Fruit fly (Drosophila melanogaster) whole organism, pupa: Measurements from ENCODE around the gene CG32700.

Source experiments
- CG10348 ChIP-seq: fragments of 200-800 bp; sonication (Bioruptor generic); IDR thresholded peaks from 2 replicates; pipeline ENCODE4 v1.3.6; 2022; ENCODE audit warnings: missing biosample characterization, missing genetic modification characterization
- CG12605 ChIP-seq: fragments of 200-800 bp; sonication (Bioruptor generic); IDR thresholded peaks from 2 replicates; pipeline ENCODE4 v1.3.6; 2022; ENCODE audit warnings: missing biosample characterization, missing genetic modification characterization
- CG13204 ChIP-seq: fragments of 200-800 bp; sonication (Bioruptor generic); optimal IDR thresholded peaks from 2 replicates; lab custom pipeline; 2018; ENCODE audit warnings: missing biosample characterization, mild to moderate bottlenecking, missing genetic modification characterization, moderate library complexity
- CG14655 ChIP-seq: fragments of 200-800 bp; sonication (Bioruptor generic); optimal IDR thresholded peaks from 3 replicates; lab custom pipeline; 2017; ENCODE audit warnings: mild to moderate bottlenecking, missing biosample characterization, missing genetic modification reagents, missing genetic modification characterization
- CG15710 ChIP-seq: fragments of 200-800 bp; sonication (Bioruptor generic); optimal IDR thresholded peaks from 2 replicates; lab custom pipeline; 2018; ENCODE audit warnings: missing biosample characterization, mild to moderate bottlenecking, missing genetic modification characterization, moderate library complexity
- CG17806 ChIP-seq: fragments of 200-800 bp; sonication (Bioruptor generic); optimal IDR thresholded peaks from 2 replicates; lab custom pipeline; 2018; ENCODE audit warnings: missing biosample characterization, mild to moderate bottlenecking, missing genetic modification characterization, moderate library complexity
- CG32121 ChIP-seq: fragments of 200-800 bp; sonication (Bioruptor generic); IDR thresholded peaks from 2 replicates; pipeline ENCODE4 v1.3.6; 2022; ENCODE audit warnings: missing biosample characterization, missing genetic modification characterization
- CG34367 ChIP-seq: fragments of 200-800 bp; sonication (Bioruptor generic); optimal IDR thresholded peaks from 2 replicates; lab custom pipeline; 2018; ENCODE audit warnings: missing biosample characterization, mild to moderate bottlenecking, missing genetic modification characterization
- CG4496 ChIP-seq: fragments of 200-800 bp; sonication (Bioruptor generic); IDR thresholded peaks from 3 replicates; pipeline ENCODE4 v1.3.6; 2022; ENCODE audit warnings: missing biosample characterization, missing genetic modification characterization
- CG8159 ChIP-seq: fragments of 200-800 bp; sonication (Bioruptor generic); optimal IDR thresholded peaks from 3 replicates; lab custom pipeline; 2018; ENCODE audit warnings: missing biosample characterization, mild to moderate bottlenecking, missing genetic modification characterization, moderate library complexity
- CG8301 ChIP-seq: fragments of 200-800 bp; sonication (Bioruptor generic); optimal IDR thresholded peaks from 2 replicates; lab custom pipeline; 2018; ENCODE audit warnings: missing biosample characterization, mild to moderate bottlenecking, missing genetic modification characterization
- CG9948 ChIP-seq: fragments of 200-800 bp; sonication (Bioruptor generic); optimal IDR thresholded peaks from 2 replicates; lab custom pipeline; 2018; ENCODE audit warnings: missing biosample characterization, mild to moderate bottlenecking, missing genetic modification characterization, moderate library complexity
- D1 ChIP-seq: fragments of 200-800 bp; sonication (Bioruptor generic); optimal IDR thresholded peaks from 2 replicates; lab custom pipeline; 2018; ENCODE audit warnings: missing biosample characterization, mild to moderate bottlenecking, missing genetic modification characterization, moderate library complexity
- EcR ChIP-seq: fragments of 200-800 bp; sonication (Bioruptor generic); optimal IDR thresholded peaks from 3 replicates; lab custom pipeline; 2019; ENCODE audit warnings: missing biosample characterization, missing genetic modification characterization, mild to moderate bottlenecking, moderate library complexity, missing genetic modification reagents
- Ets98B ChIP-seq: fragments of 200-800 bp; sonication (Bioruptor generic); IDR thresholded peaks from 2 replicates; pipeline ENCODE4 v1.3.6; 2022; ENCODE audit warnings: missing biosample characterization, missing genetic modification characterization
- Pif1A ChIP-seq: fragments of 200-800 bp; sonication (Bioruptor generic); optimal IDR thresholded peaks from 3 replicates; lab custom pipeline; 2016; ENCODE audit warnings: missing biosample characterization, missing genetic modification characterization
- Pif1B ChIP-seq: fragments of 200-800 bp; sonication (Bioruptor generic); optimal IDR thresholded peaks from 3 replicates; lab custom pipeline; 2016; ENCODE audit warnings: missing biosample characterization, missing genetic modification characterization
- Snoo ChIP-seq: fragments of 200-800 bp; sonication (Bioruptor generic); optimal IDR thresholded peaks from 3 replicates; lab custom pipeline; 2017; ENCODE audit warnings: missing biosample characterization, mild to moderate bottlenecking, missing genetic modification characterization, inconsistent platforms
- fd96Ca ChIP-seq: fragments of 200-800 bp; sonication (Bioruptor generic); IDR thresholded peaks from 3 replicates; pipeline ENCODE4 v1.3.6; 2022; ENCODE audit warnings: missing biosample characterization, missing genetic modification characterization
- gl ChIP-seq: fragments of 200-800 bp; sonication (Bioruptor generic); optimal IDR thresholded peaks from 2 replicates; lab custom pipeline; 2018; ENCODE audit warnings: missing biosample characterization, mild to moderate bottlenecking, missing genetic modification characterization
- rn ChIP-seq: fragments of 200-800 bp; sonication (Bioruptor generic); IDR thresholded peaks from 2 replicates; pipeline ENCODE4 v1.3.6; 2022; ENCODE audit warnings: missing biosample characterization, missing genetic modification characterization

CG32700 gene

DNA sequence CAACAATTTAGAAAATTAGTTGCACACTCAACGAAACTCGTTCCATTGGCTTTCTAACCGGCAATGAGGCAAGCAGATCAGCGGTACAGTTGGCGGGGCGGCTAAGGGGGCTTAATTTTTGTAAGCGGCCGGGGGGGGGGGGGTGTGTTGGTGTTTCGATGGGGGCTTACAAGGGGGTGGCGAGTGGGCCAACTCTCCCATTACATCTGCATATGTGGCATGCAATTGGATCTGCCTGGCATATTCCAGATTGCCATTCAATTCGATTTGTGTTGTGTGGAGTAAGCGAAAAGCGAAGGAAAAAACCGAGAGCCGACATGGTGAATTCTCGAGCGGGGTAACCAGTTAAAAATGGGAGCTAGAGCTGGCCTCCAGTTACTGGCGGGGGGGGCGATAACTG is 52.5 kb downstream of the CG32700 start:
- TF ChIP-seq CG8301 (tag; lab: Kevin White, UChicago) = no peak

DNA sequence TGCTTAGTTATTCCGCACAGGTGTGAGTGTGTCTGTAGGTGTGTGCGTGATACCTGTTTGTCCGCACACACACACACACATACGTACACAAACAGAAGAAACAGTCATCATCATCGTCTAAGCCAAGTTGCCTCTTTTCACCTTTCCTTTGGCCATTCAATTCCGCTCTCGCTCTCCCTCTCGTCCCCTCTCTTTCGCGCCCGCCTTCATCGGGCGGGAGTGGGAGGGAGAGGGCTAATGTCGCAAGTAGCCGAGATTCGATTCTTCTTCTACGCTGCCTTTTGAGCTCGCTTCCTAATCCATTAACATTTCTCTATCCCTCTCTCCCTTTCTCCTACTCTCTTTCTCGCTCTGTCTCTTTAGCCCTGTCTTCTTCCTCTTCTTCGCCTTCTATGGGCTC is 53.5 kb downstream of the CG32700 start:
- TF ChIP-seq CG8159 (no peak), CG9948 (no peak), CG12605 (GFP tag; lab: Robert Waterston, UW) (no peak), Pif1A (no peak), CG10348 (GFP tag; lab: Robert Waterston, UW) (no peak), CG4496 (GFP tag; lab: Robert Waterston, UW) (no peak), fd96Ca (GFP tag; lab: Robert Waterston, UW) (no peak), CG8301 (tag; lab: Kevin White, UChicago) (no peak), Pif1B (GFP tag; lab: Kevin White, UChicago) (no peak), D1 (tag; lab: Kevin White, UChicago) (no peak), gl (no peak)
- TF ChIP-seq, all 21 proteins: peak for 0

DNA sequence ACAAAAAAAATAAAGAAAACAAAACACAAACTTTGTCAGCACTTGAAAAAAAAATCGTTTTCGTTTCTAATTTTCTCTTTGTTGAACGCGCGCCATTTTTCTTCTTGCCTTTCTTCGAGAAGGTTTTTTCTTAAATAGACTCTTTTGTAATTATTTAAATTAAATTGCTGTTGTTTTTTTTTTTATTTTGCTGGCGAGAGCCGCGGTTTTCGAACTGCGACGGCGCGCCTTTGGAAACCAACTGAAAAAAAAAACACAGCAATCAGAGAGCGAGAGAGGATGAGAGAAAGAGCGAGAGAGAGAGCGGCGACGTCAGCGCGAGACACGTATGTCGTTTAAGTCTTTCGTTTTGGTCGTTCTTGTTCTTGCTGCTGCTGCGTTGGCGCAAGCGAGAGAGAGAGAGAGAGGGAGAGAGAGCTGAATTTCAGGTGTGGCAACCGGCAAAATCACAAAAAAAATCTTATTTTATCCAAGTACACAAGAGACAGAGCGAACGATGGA is 54.6 kb downstream of the CG32700 start:
- TF ChIP-seq CG14655 (GFP tag; lab: Kevin White, UChicago) = peak; percentile 37
- TF ChIP-seq CG10348 (GFP tag; lab: Robert Waterston, UW) = no peak
- TF ChIP-seq CG8159 = peak; percentile 63
- TF ChIP-seq CG15710 (tag; lab: Kevin White, UChicago) = peak; percentile 62
- peak; percentile 10; the same call in 1 of the 2 replicates for TF ChIP-seq CG32121 (GFP tag; lab: Robert Waterston, UW)
- no peak for TF ChIP-seq fd96Ca (GFP tag; lab: Robert Waterston, UW)
- peak; percentile 23; the same call in 1 of the 3 replicates for TF ChIP-seq CG4496 (GFP tag; lab: Robert Waterston, UW)
- peak; percentile 64 for TF ChIP-seq Pif1B (GFP tag; lab: Kevin White, UChicago)
- peak; percentile 58 for TF ChIP-seq gl
- TF ChIP-seq Pif1A = peak; percentile 60
- peak; percentile 56 for TF ChIP-seq CG13204 (GFP tag; lab: Kevin White, UChicago)
- TF ChIP-seq Snoo = peak; percentile 56
- TF ChIP-seq Ets98B (GFP tag; lab: Robert Waterston, UW) = 0 out of 2 replicates have a peak, but pooled peaks have one; percentile 19
- TF ChIP-seq CG34367 (tag; lab: Kevin White, UChicago) = peak; percentile 62
- TF ChIP-seq CG12605 (GFP tag; lab: Robert Waterston, UW) = peak; percentile 47
- peak; percentile 54 for TF ChIP-seq CG9948
- TF ChIP-seq CG8301 (tag; lab: Kevin White, UChicago) = no peak
- TF ChIP-seq D1 (tag; lab: Kevin White, UChicago) = peak; percentile 60
- TF ChIP-seq EcR = peak; percentile 31
- TF ChIP-seq CG17806 = peak; percentile 49
- no peak for TF ChIP-seq rn

DNA sequence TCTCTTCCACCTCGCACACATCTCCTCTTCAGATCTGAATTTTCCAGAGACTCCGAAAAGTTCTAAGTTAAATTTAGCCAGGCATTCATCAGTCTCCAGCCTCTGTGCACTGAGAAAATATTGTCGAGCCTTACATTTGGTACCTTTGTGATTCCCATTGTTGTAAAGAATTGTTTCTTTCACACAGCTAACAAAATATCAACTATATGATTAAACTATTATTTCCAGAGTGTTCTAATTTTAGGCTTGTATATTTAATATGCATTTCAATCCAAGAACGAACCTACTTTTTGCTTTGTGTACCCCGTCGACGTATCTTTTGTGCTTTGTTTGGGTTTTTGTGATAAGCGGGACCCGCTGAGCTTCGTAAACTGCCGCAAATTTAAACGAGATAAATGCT is 56.5 kb downstream of the CG32700 start:
- TF ChIP-seq rn (no peak), CG4496 (GFP tag; lab: Robert Waterston, UW) (no peak), CG14655 (GFP tag; lab: Kevin White, UChicago) (peak; percentile 4)

DNA sequence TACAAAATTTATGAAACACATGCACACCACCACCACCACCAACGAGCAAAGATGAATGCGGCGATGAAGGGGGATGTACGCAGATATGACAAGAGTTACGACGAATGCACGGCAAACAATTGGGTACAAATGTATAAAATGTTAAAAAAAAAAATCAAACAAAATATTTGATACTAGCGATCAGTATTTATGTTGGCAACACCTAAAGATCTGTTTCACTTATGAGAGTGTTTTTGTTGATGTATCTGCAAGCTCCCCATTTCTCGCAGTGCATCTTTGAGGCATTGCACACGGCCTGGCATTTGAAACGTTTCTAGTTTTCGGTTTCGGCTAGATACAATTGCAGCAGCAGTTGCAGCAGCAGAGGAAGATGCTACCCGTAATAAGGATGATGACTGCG is 63.8 kb downstream of the CG32700 start:
- peak; percentile 43 for TF ChIP-seq Snoo
- TF ChIP-seq Ets98B (GFP tag; lab: Robert Waterston, UW) = peak; percentile 77
- TF ChIP-seq fd96Ca (GFP tag; lab: Robert Waterston, UW) = peak; percentile 86
- TF ChIP-seq CG17806 = peak; percentile 56
- peak; percentile 53 for TF ChIP-seq rn
- no peak for TF ChIP-seq D1 (tag; lab: Kevin White, UChicago)
- TF ChIP-seq EcR = no peak
- peak; percentile 66 for TF ChIP-seq Pif1A
- no peak for TF ChIP-seq CG13204 (GFP tag; lab: Kevin White, UChicago)
- peak; percentile 76 for TF ChIP-seq CG14655 (GFP tag; lab: Kevin White, UChicago)
- TF ChIP-seq CG12605 (GFP tag; lab: Robert Waterston, UW) = peak; percentile 68
- TF ChIP-seq Pif1B (GFP tag; lab: Kevin White, UChicago) = peak; percentile 22
- peak; percentile 17 for TF ChIP-seq CG15710 (tag; lab: Kevin White, UChicago)
- TF ChIP-seq CG34367 (tag; lab: Kevin White, UChicago) = peak; percentile 34
- peak; percentile 86 for TF ChIP-seq CG4496 (GFP tag; lab: Robert Waterston, UW)
- no peak for TF ChIP-seq gl
- peak; percentile 36 for TF ChIP-seq CG8159
- no peak for TF ChIP-seq CG10348 (GFP tag; lab: Robert Waterston, UW)
- TF ChIP-seq CG9948 = peak; percentile 46
- TF ChIP-seq CG8301 (tag; lab: Kevin White, UChicago) = peak; percentile 69
- TF ChIP-seq CG32121 (GFP tag; lab: Robert Waterston, UW) = peak; percentile 71

DNA sequence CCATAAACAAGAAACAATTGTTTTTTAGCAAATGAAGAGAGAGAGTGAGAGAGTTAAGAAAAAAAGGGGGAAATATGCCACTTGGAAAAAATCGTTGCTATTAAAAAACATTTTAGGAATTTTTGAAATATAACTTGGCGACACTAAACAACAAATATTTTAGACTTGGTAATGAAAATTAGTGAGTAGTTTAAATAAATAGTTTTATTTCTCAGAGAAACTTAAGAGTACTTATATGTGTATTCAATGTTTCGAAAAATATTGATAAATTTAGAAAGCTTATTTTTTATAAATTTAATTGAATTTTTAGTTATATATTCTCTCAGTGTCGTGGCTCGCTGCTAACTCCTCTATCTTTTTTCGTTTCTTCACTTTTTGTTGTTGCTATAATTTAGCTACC is 64.7 kb downstream of the CG32700 start:
- TF ChIP-seq CG8301 (tag; lab: Kevin White, UChicago) (no peak), CG14655 (GFP tag; lab: Kevin White, UChicago) (peak; percentile 10), D1 (tag; lab: Kevin White, UChicago) (no peak)

DNA sequence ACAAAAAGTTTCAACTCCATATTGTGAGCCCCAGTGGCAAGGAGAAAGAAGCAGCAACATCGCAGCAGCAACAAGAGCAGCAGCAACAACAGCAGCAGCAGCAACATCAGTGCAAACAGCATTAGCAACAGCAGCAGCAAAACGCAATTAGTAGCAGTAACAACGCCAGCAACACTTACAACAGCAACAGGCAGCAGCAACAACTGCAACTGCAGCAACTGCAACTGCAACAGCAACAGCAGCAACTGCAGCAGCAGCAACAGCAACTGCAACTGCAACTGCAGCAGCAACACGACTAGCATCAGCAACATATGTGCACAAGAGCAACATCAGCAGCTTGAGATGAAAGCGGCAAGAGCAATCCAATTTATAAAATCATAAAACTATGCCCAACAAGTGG is 65.5 kb downstream of the CG32700 start:
- TF ChIP-seq Ets98B (GFP tag; lab: Robert Waterston, UW) (no peak), CG4496 (GFP tag; lab: Robert Waterston, UW) (0 out of 3 replicates have a peak, but pooled peaks have one; percentile 13), rn (no peak)
